Fruit fly (Drosophila melanogaster): Measurements from ENCODE around the gene nau.

- TF ChIP-seq psq (optimal IDR thresholded peaks at IDR 0.05) (no peak), h (optimal IDR thresholded peaks at IDR 0.05) (no peak)
Observed at dm6 chr3R:23760219-23761018, 42.3 kb upstream of the nau start, which contains the start of gene SdhD.
